Worm (Caenorhabditis elegans): ENCODE data around the gene cdc-37.

The cdc-37 gene

DNA sequence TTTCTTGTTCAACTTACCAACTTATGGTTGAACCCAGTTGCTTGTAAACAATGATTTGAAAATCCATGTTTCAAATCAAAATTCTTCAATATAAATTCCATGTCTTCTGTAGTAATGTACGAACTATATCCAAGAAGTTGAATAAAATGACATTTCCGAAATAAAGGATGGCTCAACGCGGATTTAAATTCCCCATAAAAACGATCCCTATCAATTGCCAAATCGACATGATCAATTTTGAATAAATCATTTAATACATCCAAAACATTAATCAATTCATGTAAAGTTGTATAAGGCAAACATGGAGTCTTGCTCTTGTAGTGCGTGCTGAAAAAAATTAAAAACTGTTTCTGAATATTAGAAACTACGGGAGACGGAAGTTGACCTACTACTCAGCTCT lies 10.7 kb upstream of the cdc-37 start, which contains the start of gene W08F4.10:
Gene W08F4.10, minus strand, starts transcription at position 101 of the 400 bp plus-strand sequence.
- TF ChIP-seq flh-1 (GFP tag; optimal IDR thresholded peaks at IDR 0.05): no peak
- TF ChIP-seq cnd-1 (tag; optimal IDR thresholded peaks at IDR 0.05): no peak
- no peak for TF ChIP-seq unc-39 (tag; optimal IDR thresholded peaks at IDR 0.05)
- TF ChIP-seq hlh-1 (tag; optimal IDR thresholded peaks at IDR 0.05): no peak
- no peak for TF ChIP-seq nhr-76 (tag; optimal IDR thresholded peaks at IDR 0.05)
- no peak for TF ChIP-seq unc-120 (tag; optimal IDR thresholded peaks at IDR 0.05; ENCODE audit: poor library complexity, severe bottlenecking)
- TF ChIP-seq M03D4.4 (tag; optimal IDR thresholded peaks at IDR 0.05): no peak

ce11 chrII:587533-587932 lies 7.1 kb upstream of the cdc-37 start, which contains the start of gene fbxb-34:
TSS of gene fbxb-34 (plus strand) at chrII:587833.
- TF ChIP-seq elt-1 (tag; optimal IDR thresholded peaks at IDR 0.05; ENCODE audit: borderline replicate concordance, insufficient read depth) (no peak), M03D4.4 (tag; optimal IDR thresholded peaks at IDR 0.05) (no peak), sptf-1 (tag; optimal IDR thresholded peaks at IDR 0.05) (no peak), cnd-1 (tag; optimal IDR thresholded peaks at IDR 0.05) (no peak), bed-3 (GFP tag; optimal IDR thresholded peaks at IDR 0.05) (no peak), ceh-83 (GFP tag; optimal IDR thresholded peaks at IDR 0.05) (no peak), nhr-76 (tag; optimal IDR thresholded peaks at IDR 0.05) (no peak), unc-62 (GFP tag; optimal IDR thresholded peaks at IDR 0.05) (no peak), snpc-4 (tag; optimal IDR thresholded peaks at IDR 0.05) (no peak), nhr-2 (tag; optimal IDR thresholded peaks at IDR 0.05) (no peak), nhr-237 (tag; optimal IDR thresholded peaks at IDR 0.05) (no peak), elt-3 (tag; optimal IDR thresholded peaks at IDR 0.05) (no peak), ceh-43 (GFP tag; optimal IDR thresholded peaks at IDR 0.05) (no peak), flh-1 (GFP tag; optimal IDR thresholded peaks at IDR 0.05) (no peak)

DNA sequence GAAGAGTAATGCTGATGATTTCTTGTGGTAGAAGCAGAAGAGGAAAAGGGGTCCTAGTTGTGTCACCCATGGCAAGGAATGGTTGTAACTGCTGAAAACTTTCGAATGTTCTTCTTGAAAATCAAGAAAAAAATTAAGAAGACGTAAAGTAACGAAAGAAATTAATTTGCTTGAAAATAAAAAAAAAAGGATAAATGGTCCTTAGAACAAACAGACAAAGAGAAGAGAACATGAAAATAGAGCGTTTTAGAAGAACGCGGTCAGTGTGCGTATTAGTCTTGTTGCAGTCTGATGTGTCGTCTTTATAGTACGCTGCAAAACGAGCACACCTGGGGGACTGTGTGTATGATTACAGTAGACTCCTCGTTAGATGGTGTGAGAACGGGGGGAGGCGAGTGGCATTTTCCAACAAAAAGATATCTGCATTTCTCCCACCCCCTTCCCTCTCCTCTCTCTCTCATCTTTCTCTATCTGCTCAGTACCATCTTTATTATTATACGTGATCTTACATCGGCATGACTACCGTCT lies 4.0 kb upstream of the cdc-37 start, which contains the start of the genes W08F4.12 and W08F4.13:
Gene W08F4.12, minus strand, starts transcription at position 101 of the 528 bp plus-strand sequence.
Gene W08F4.13, plus strand, starts transcription at position 478 of the 528 bp plus-strand sequence.
- TF ChIP-seq nhr-2 (tag; optimal IDR thresholded peaks at IDR 0.05) (no peak), nhr-12 (tag; optimal IDR thresholded peaks at IDR 0.05) (no peak), lsy-2 (tag; optimal IDR thresholded peaks at IDR 0.05) (no peak), mab-5 (tag; optimal IDR thresholded peaks at IDR 0.05) (no peak), zip-8 (tag; optimal IDR thresholded peaks at IDR 0.05) (no peak), nhr-28 (tag; optimal IDR thresholded peaks at IDR 0.05) (no peak), flh-1 (GFP tag; optimal IDR thresholded peaks at IDR 0.05) (no peak), unc-62 (GFP tag; optimal IDR thresholded peaks at IDR 0.05) (no peak), ztf-11 (tag; optimal IDR thresholded peaks at IDR 0.05) (no peak), lin-13 (tag; optimal IDR thresholded peaks at IDR 0.05) (no peak), mls-2 (tag; optimal IDR thresholded peaks at IDR 0.05) (no peak), lin-32 (GFP tag; optimal IDR thresholded peaks at IDR 0.05) (no peak)

DNA sequence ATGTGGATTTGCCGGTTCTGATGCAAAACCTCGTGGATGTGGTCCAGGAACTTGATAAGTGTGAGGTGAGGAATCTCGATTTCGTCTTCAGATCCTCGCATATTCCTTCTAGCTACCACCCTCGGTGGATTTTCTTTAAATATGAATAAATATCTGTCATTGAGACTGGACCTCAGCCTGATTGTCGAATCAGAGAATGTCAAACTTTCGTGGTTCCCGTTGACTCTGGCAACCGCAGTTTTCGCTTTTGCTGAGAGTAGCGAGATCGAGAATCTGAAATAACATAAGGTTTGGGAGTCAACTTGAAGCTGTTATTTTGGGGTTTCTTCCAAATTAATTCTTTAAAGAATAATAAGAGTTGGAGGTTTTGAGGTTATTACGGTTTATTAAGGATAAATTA lies 2.3 kb upstream of the cdc-37 start, which contains the start of gene fbxb-14:
Gene fbxb-14, minus strand, starts transcription at position 101 of the 400 bp plus-strand sequence.
- TF ChIP-seq mls-2 (tag; optimal IDR thresholded peaks at IDR 0.05) (no peak), ztf-11 (tag; optimal IDR thresholded peaks at IDR 0.05) (no peak), unc-120 (tag; optimal IDR thresholded peaks at IDR 0.05; ENCODE audit: poor library complexity, severe bottlenecking) (no peak), cnd-1 (tag; optimal IDR thresholded peaks at IDR 0.05) (no peak), hlh-1 (tag; optimal IDR thresholded peaks at IDR 0.05) (no peak), nhr-2 (tag; optimal IDR thresholded peaks at IDR 0.05) (no peak), ceh-39 (tag; optimal IDR thresholded peaks at IDR 0.05) (no peak), mep-1 (tag; optimal IDR thresholded peaks at IDR 0.05) (no peak), nhr-76 (tag; optimal IDR thresholded peaks at IDR 0.05) (no peak), elt-1 (tag; optimal IDR thresholded peaks at IDR 0.05; ENCODE audit: borderline replicate concordance, insufficient read depth) (no peak), lin-32 (GFP tag; optimal IDR thresholded peaks at IDR 0.05) (no peak), pha-4 (tag; optimal IDR thresholded peaks at IDR 0.05) (no peak), sptf-1 (tag; optimal IDR thresholded peaks at IDR 0.05) (no peak), snpc-4 (tag; optimal IDR thresholded peaks at IDR 0.05) (no peak), blmp-1 (tag; optimal IDR thresholded peaks at IDR 0.05) (no peak), ham-2 (GFP tag; optimal IDR thresholded peaks at IDR 0.05) (no peak), elt-3 (tag; optimal IDR thresholded peaks at IDR 0.05) (no peak), zip-8 (tag; optimal IDR thresholded peaks at IDR 0.05) (no peak), tbx-8 (GFP tag; optimal IDR thresholded peaks at IDR 0.05) (no peak), unc-62 (GFP tag; optimal IDR thresholded peaks at IDR 0.05) (no peak)
